Worm (Caenorhabditis elegans): ENCODE data around the gene acox-3.

The acox-3 gene

ce11 chrIV:6239993-6240392 lies 8.3 kb downstream of the acox-3 start, which contains the start of gene F58F9.9:
TSS of gene F58F9.9 (plus strand) at chrIV:6240293.
- TF ChIP-seq flh-1 (GFP tag; optimal IDR thresholded peaks at IDR 0.05) (no peak), bed-3 (GFP tag; optimal IDR thresholded peaks at IDR 0.05) (no peak), elt-1 (tag; optimal IDR thresholded peaks at IDR 0.05; ENCODE audit: borderline replicate concordance, insufficient read depth) (no peak), ces-1 (GFP tag; optimal IDR thresholded peaks at IDR 0.05) (no peak)

- TF ChIP-seq ztf-11 (tag; optimal IDR thresholded peaks at IDR 0.05) (no peak), ceh-83 (GFP tag; optimal IDR thresholded peaks at IDR 0.05) (no peak), sptf-1 (tag; optimal IDR thresholded peaks at IDR 0.05) (no peak), sem-2 (GFP tag; optimal IDR thresholded peaks at IDR 0.05) (no peak), unc-62 (GFP tag; optimal IDR thresholded peaks at IDR 0.05) (no peak), hlh-1 (tag; optimal IDR thresholded peaks at IDR 0.05) (no peak), unc-120 (tag; optimal IDR thresholded peaks at IDR 0.05; ENCODE audit: poor library complexity, severe bottlenecking) (no peak), lin-32 (GFP tag; optimal IDR thresholded peaks at IDR 0.05) (no peak), pha-4 (tag; optimal IDR thresholded peaks at IDR 0.05) (no peak), ces-1 (GFP tag; optimal IDR thresholded peaks at IDR 0.05) (no peak), cnd-1 (tag; optimal IDR thresholded peaks at IDR 0.05) (no peak), nhr-237 (tag; optimal IDR thresholded peaks at IDR 0.05) (no peak), mls-2 (tag; optimal IDR thresholded peaks at IDR 0.05) (no peak), snpc-4 (tag; optimal IDR thresholded peaks at IDR 0.05) (no peak), nhr-76 (tag; optimal IDR thresholded peaks at IDR 0.05) (no peak)
These were observed 10.6 kb downstream of the acox-3 start, which contains the start of the genes F58F9.6 and F58F9.8 for ce11 chrIV:6237508-6238227. TSS of gene F58F9.6 (minus strand) at chrIV:6237608. TSS of gene F58F9.8 (plus strand) at chrIV:6238177.

- TF ChIP-seq lin-13 (tag; optimal IDR thresholded peaks at IDR 0.05) (no peak), nhr-2 (tag; optimal IDR thresholded peaks at IDR 0.05) (no peak), hlh-1 (tag; optimal IDR thresholded peaks at IDR 0.05) (no peak), mep-1 (tag; optimal IDR thresholded peaks at IDR 0.05) (no peak), unc-120 (tag; optimal IDR thresholded peaks at IDR 0.05; ENCODE audit: poor library complexity, severe bottlenecking) (no peak), nhr-12 (tag; optimal IDR thresholded peaks at IDR 0.05) (no peak), drap-1 (GFP tag; optimal IDR thresholded peaks at IDR 0.05) (no peak), nhr-28 (tag; optimal IDR thresholded peaks at IDR 0.05) (no peak), bed-3 (GFP tag; optimal IDR thresholded peaks at IDR 0.05) (no peak), M03D4.4 (tag; optimal IDR thresholded peaks at IDR 0.05) (no peak), flh-1 (GFP tag; optimal IDR thresholded peaks at IDR 0.05) (no peak), ces-1 (GFP tag; optimal IDR thresholded peaks at IDR 0.05) (no peak), mls-2 (tag; optimal IDR thresholded peaks at IDR 0.05) (no peak), sem-2 (GFP tag; optimal IDR thresholded peaks at IDR 0.05) (no peak), unc-62 (GFP tag; optimal IDR thresholded peaks at IDR 0.05) (no peak), ztf-11 (tag; optimal IDR thresholded peaks at IDR 0.05) (no peak), elt-3 (tag; optimal IDR thresholded peaks at IDR 0.05) (no peak), tbx-8 (GFP tag; optimal IDR thresholded peaks at IDR 0.05) (no peak), lsy-2 (tag; optimal IDR thresholded peaks at IDR 0.05) (no peak)
These were observed 15.5 kb downstream of the acox-3 start, which contains the start of gene F58F9.3 for ce11 chrIV:6232769-6233290. TSS of gene F58F9.3 (plus strand) at chrIV:6233240.

DNA sequence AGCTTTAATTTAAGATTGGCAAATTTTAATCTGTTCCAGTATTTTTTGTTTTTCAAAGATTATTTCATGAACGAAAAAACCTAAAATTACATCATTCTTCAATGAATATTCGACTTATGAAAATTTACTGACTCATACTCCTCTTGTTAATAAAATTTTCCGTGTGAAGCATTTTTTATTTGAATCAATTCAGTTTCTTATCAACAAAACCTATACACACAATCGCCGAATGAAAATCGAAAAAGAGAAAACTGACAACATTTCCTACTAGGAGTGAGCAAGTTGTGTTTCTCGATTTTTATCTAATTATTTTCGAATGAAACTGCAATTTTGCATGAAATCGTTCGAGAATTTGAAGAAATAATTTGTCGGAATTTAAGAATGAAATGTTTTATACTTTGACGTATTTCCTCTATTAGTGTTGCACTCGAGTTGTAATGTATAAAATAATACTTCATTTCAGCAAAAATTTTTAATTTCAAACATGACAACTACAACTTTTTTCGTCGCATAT lies 17.7 kb downstream of the acox-3 start, which contains the start of gene F58F9.4:
TSS of gene F58F9.4 (plus strand) at position 464 of the 514 bp plus-strand sequence.
- TF ChIP-seq ceh-39 (tag; optimal IDR thresholded peaks at IDR 0.05), result no peak
- TF ChIP-seq sem-2 (GFP tag; optimal IDR thresholded peaks at IDR 0.05), result no peak
- no peak for TF ChIP-seq mab-5 (tag; optimal IDR thresholded peaks at IDR 0.05)
- TF ChIP-seq blmp-1 (tag; optimal IDR thresholded peaks at IDR 0.05), result no peak
- TF ChIP-seq lsy-2 (tag; optimal IDR thresholded peaks at IDR 0.05), result no peak
- TF ChIP-seq nhr-28 (tag; optimal IDR thresholded peaks at IDR 0.05), result no peak
- TF ChIP-seq snpc-4 (tag; optimal IDR thresholded peaks at IDR 0.05), result no peak
- no peak for TF ChIP-seq nhr-2 (tag; optimal IDR thresholded peaks at IDR 0.05)
- no peak for TF ChIP-seq ceh-83 (GFP tag; optimal IDR thresholded peaks at IDR 0.05)
- TF ChIP-seq nhr-76 (tag; optimal IDR thresholded peaks at IDR 0.05), result no peak
- TF ChIP-seq cnd-1 (tag; optimal IDR thresholded peaks at IDR 0.05), result no peak
- no peak for TF ChIP-seq drap-1 (GFP tag; optimal IDR thresholded peaks at IDR 0.05)
- TF ChIP-seq ham-2 (GFP tag; optimal IDR thresholded peaks at IDR 0.05), result no peak
- TF ChIP-seq hlh-1 (tag; optimal IDR thresholded peaks at IDR 0.05), result no peak
- no peak for TF ChIP-seq pha-4 (tag; optimal IDR thresholded peaks at IDR 0.05)
- TF ChIP-seq bed-3 (GFP tag; optimal IDR thresholded peaks at IDR 0.05), result no peak
- no peak for TF ChIP-seq unc-39 (tag; optimal IDR thresholded peaks at IDR 0.05)
